Worm (Caenorhabditis elegans): ENCODE measurements around the gene nspg-7.2.
A peak's percentile ranks its signal among the peaks of the same experiment; 100 is the strongest.

Gene nspg-7.2

DNA sequence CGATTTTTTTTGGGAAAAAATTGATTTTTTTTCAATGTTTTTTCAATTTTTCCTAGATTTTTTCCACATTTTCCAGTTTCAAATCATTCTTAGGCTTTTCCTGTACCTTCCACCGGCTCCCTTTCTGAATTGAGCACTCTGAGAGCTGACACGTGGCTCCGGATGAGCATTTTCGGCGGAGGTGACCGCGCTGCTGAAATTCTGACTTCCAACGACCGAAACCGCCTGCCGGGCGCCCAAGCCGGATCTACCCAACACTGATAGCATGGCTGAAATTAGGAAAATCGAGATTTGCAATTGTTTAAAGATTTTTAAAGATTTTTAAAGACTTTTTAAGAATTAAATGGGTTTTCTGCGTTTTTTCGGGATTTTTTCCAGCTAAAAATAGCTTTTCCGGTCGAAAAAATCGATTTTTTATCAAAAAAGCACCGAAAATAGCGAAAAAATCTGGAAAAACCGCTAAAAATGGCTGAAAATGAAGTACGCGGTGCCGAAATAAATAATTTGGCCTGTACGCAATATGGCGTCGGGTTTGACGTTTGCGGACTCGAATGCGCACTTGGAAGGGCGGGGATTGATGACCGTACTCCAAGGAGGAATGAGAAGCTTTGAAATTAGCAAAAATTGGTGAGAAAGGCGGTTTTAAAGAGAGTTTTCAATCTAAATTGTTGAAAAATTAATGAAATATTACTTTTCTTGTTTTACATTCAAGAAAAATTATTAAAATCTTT is 9.7 kb downstream of the nspg-7.2 start, which contains the start of gene nduf-9:
TSS of gene nduf-9 (minus strand) at position 269 of the 731 bp plus-strand sequence.
- TF ChIP-seq nfya-1 (tag; optimal IDR thresholded peaks at IDR 0.05) (peak; percentile 69), ceh-30 (tag; optimal IDR thresholded peaks at IDR 0.05) (peak; percentile 50), elt-4 (tag; optimal IDR thresholded peaks at IDR 0.05) (no peak), pha-2 (tag; optimal IDR thresholded peaks at IDR 0.05) (no peak), ceh-22 (tag; optimal IDR thresholded peaks at IDR 0.05) (no peak), sox-2 (GFP tag; IDR thresholded peaks at IDR 0.05) (no peak), C08G9.2 (tag; optimal IDR thresholded peaks at IDR 0.05) (peak; percentile 24), Y22D7AL.16 (tag; optimal IDR thresholded peaks at IDR 0.05) (no peak), unc-42 (tag; optimal IDR thresholded peaks at IDR 0.05) (peak; percentile 47), tbx-7 (tag; optimal IDR thresholded peaks at IDR 0.05) (no peak), elt-2 (tag; optimal IDR thresholded peaks at IDR 0.05) (peak; percentile 12), ceh-48 (tag; optimal IDR thresholded peaks at IDR 0.05) (no peak)

- TF ChIP-seq ceh-48 (tag; optimal IDR thresholded peaks at IDR 0.05), result peak; percentile 41
- TF ChIP-seq tbx-2 (tag; optimal IDR thresholded peaks at IDR 0.05), result no peak
Measured at ce11 chrIII:3242379-3242778, 15.8 kb downstream of the nspg-7.2 start.

DNA sequence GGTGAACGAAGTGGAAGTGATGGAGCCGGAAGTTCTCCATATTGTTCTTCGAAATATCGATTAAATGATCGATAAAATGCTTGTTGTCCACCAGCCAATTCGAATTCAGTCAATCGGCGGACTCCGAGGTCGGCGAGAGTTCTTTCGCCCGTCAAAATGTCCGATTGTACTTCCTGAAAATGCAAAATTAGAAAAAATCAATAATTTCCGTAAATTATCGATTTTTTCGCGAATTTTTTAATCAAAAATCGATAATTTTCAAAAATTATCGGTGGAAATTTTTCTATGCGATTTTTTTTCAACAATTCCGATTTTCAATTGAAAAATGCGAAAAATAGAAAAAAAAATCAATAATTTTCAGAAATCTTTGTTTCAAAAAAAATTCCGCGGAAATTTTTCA is 16.3 kb downstream of the nspg-7.2 start:
- no peak for TF ChIP-seq pha-2 (tag; optimal IDR thresholded peaks at IDR 0.05)
- no peak for TF ChIP-seq F13H6.1 (tag; optimal IDR thresholded peaks at IDR 0.05)
- no peak for TF ChIP-seq dmd-4 (tag; optimal IDR thresholded peaks at IDR 0.05; ENCODE audit: borderline replicate concordance)
- TF ChIP-seq hlh-13 (GFP tag; optimal IDR thresholded peaks at IDR 0.05), result no peak
- no peak for TF ChIP-seq ceh-24 (tag; optimal IDR thresholded peaks at IDR 0.05)
- no peak for TF ChIP-seq ceh-19 (GFP tag; optimal IDR thresholded peaks at IDR 0.05)

ce11 chrIII:3241361-3241760 is 16.8 kb downstream of the nspg-7.2 start:
- peak; percentile 18 for TF ChIP-seq ceh-48 (tag; optimal IDR thresholded peaks at IDR 0.05)
- no peak for TF ChIP-seq dve-1 (tag; optimal IDR thresholded peaks at IDR 0.05)

DNA sequence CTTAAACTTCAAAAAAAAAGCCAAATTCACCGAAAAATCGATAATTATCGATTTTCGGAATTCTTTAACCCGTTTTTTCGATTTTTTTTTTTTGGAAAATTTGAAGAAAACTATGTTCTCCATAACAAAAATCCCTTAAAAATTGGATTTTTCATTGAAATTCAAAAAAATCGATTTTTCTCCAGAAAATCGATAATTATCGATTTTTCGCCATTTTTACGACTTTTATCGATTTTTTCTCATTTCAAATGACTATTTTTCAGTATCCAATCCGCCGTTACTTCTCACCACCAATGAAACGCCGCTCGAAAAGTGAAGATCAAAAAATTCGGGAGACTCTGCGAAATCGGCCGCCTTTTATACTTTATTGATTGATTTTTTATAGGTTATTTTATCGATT is 17.3 kb downstream of the nspg-7.2 start:
- no peak for TF ChIP-seq ztf-16 (tag; optimal IDR thresholded peaks at IDR 0.05)
- no peak for TF ChIP-seq ceh-24 (tag; optimal IDR thresholded peaks at IDR 0.05)
- no peak for TF ChIP-seq pax-1 (tag; optimal IDR thresholded peaks at IDR 0.05)
- TF ChIP-seq ceh-18 (tag; optimal IDR thresholded peaks at IDR 0.05), result no peak
- TF ChIP-seq lim-6 (tag; optimal IDR thresholded peaks at IDR 0.05), result no peak
- no peak for TF ChIP-seq pag-3 (tag; optimal IDR thresholded peaks at IDR 0.05; ENCODE audit: borderline replicate concordance)

DNA sequence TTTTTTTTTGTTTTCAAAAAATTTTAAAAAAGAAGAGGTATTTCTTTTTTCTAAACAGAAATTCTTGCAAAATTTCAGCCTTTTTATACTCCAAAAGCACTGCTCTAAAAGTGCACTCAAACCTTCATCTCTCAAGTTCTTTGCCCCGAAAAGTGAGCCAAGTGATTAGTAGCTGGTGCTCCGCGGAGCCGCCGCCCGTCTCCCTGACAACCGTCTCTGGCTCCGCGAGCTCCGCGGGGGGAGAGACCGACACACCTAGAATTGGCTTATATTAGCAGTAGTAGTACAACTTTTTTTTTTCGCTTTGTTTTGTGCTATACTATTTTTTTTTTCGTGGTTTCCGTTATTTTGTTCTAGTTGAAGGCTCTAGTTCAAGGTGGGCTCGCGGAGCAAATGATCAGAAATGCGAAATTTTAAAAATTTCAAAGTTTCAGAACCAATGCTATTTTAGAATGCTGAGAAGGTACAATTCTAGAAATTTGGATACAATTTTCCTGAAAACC is 25.5 kb downstream of the nspg-7.2 start, which contains the start of gene Y53G8AL.1:
TSS of gene Y53G8AL.1 (plus strand) at position 453 of the 503 bp plus-strand sequence.
- TF ChIP-seq dve-1 (tag; optimal IDR thresholded peaks at IDR 0.05) (no peak), ceh-14 (tag; optimal IDR thresholded peaks at IDR 0.05) (peak; percentile 40)

DNA sequence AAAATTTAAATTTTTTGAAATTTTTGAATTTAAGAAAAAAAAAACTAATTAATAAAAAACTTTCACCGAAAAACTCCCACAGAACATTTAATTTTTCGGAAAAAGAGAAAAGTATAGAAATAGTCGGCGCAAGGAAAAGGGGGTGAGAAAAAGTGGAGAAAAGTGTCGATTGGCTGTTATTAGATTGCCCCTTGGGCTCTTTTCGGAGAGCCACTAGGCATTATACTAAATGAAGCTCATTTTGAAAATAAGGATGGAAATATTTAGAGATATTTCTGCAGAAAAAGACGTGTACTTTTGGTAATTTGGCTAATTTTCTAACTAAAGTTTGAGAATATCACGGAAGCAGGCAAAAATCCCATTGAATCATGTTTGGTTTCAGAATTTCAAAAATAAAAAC is 34.1 kb downstream of the nspg-7.2 start:
- peak; percentile 89 for TF ChIP-seq unc-42 (tag; optimal IDR thresholded peaks at IDR 0.05)
- TF ChIP-seq ceh-19 (GFP tag; optimal IDR thresholded peaks at IDR 0.05), result no peak

DNA sequence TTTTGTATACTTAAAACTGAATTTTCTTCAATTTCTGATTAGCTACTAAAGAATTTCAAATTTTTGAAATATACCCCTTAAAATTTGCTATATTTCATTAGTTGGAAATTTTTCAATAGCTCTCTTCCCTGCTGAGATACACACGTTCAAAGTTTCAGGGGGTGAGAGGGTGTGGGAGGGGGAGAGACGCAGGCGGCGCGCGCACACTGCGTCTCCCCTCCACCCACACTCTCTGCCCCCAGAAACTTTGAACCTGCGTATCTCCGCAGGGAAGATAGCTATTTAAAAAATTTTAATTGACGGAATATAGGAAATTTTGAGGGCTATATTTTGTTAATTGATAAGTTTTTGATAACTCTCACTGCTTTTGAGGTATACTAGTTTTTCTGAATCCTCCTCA is 35.5 kb downstream of the nspg-7.2 start:
- no peak for TF ChIP-seq fkh-10 (GFP tag; optimal IDR thresholded peaks at IDR 0.05)
- no peak for TF ChIP-seq mec-3 (tag; optimal IDR thresholded peaks at IDR 0.05; ENCODE audit: borderline replicate concordance)
- TF ChIP-seq hlh-6 (tag; optimal IDR thresholded peaks at IDR 0.05), result no peak
- no peak for TF ChIP-seq unc-42 (tag; optimal IDR thresholded peaks at IDR 0.05)
- no peak for TF ChIP-seq ets-4 (tag; optimal IDR thresholded peaks at IDR 0.05)
- no peak for TF ChIP-seq hlh-13 (GFP tag; optimal IDR thresholded peaks at IDR 0.05)
